Fruit fly (Drosophila melanogaster) whole organism, embryonic: Measurements from ENCODE around the gene CG13248.

Source experiments
- B-H2 ChIP-seq: fragments of 200-800 bp; sonication (Bioruptor generic); optimal IDR thresholded peaks from 2 replicates; lab custom pipeline; 2018; ENCODE audit warnings: missing biosample characterization, mild to moderate bottlenecking, missing genetic modification characterization
- BEAF-32 ChIP-seq: fragments of 200-800 bp; sonication (Bioruptor generic); optimal IDR thresholded peaks from 3 replicates; lab custom pipeline; 2017; ENCODE audit warnings: missing biosample characterization, missing genetic modification characterization, mild to moderate bottlenecking, moderate library complexity, missing genetic modification reagents
- Bteb2 ChIP-seq: fragments of 200-800 bp; sonication (Bioruptor generic); optimal IDR thresholded peaks from 2 replicates; lab custom pipeline; 2016; ENCODE audit warnings: missing biosample characterization, missing genetic modification characterization
- CG10366 ChIP-seq: fragments of 200-800 bp; sonication (Bioruptor generic); IDR thresholded peaks from 2 replicates; pipeline ENCODE4 v1.3.6; 2022; ENCODE audit warnings: missing biosample characterization, missing genetic modification characterization
- CG10959 ChIP-seq: fragments of 200-800 bp; sonication (Bioruptor generic); IDR thresholded peaks from 2 replicates; pipeline ENCODE4 v1.3.6; 2022; ENCODE audit warnings: missing biosample characterization, missing genetic modification characterization
- CG12071 ChIP-seq: fragments of 200-800 bp; sonication (Bioruptor generic); optimal IDR thresholded peaks from 3 replicates; lab custom pipeline; 2018; ENCODE audit warnings: missing biosample characterization, mild to moderate bottlenecking, missing genetic modification characterization
- CG12659 ChIP-seq: fragments of 200-800 bp; sonication (Bioruptor generic); optimal IDR thresholded peaks from 3 replicates; lab custom pipeline; 2017; ENCODE audit warnings: mild to moderate bottlenecking, missing biosample characterization, missing genetic modification reagents, missing genetic modification characterization
- CG15011 ChIP-seq: fragments of 200-800 bp; sonication (Bioruptor generic); optimal IDR thresholded peaks from 3 replicates; lab custom pipeline; 2018; ENCODE audit warnings: missing biosample characterization, mild to moderate bottlenecking, missing genetic modification characterization
- CG17612 ChIP-seq: fragments of 200-800 bp; sonication (Bioruptor generic); IDR thresholded peaks from 2 replicates; pipeline ENCODE4 v1.3.6; 2022; ENCODE audit warnings: missing biosample characterization, missing genetic modification characterization
- CG17829 ChIP-seq: fragments of 200-800 bp; optimal IDR thresholded peaks from 2 replicates; lab custom pipeline; 2019; ENCODE audit warnings: missing biosample characterization, mild to moderate bottlenecking, missing genetic modification characterization, moderate library complexity
- CG2678 ChIP-seq: fragments of 200-800 bp; sonication (Bioruptor generic); optimal IDR thresholded peaks from 3 replicates; lab custom pipeline; 2019; ENCODE audit warnings: missing biosample characterization, mild to moderate bottlenecking, missing genetic modification characterization, moderate library complexity
- CG2712 ChIP-seq: fragments of 200-800 bp; optimal IDR thresholded peaks from 3 replicates; lab custom pipeline; 2019; ENCODE audit warnings: missing biosample characterization, mild to moderate bottlenecking, missing genetic modification characterization, moderate library complexity
- CG2875 ChIP-seq: fragments of 200-800 bp; sonication (Bioruptor generic); optimal IDR thresholded peaks from 2 replicates; lab custom pipeline; 2017; ENCODE audit warnings: missing biosample characterization, mild to moderate bottlenecking, missing genetic modification characterization, missing genetic modification reagents
- CG2889 ChIP-seq: fragments of 200-800 bp; sonication (Bioruptor generic); IDR thresholded peaks from 3 replicates; pipeline ENCODE4 v1.3.6; 2022; ENCODE audit warnings: missing biosample characterization, missing genetic modification characterization
- CG30431 ChIP-seq: fragments of 200-800 bp; sonication (Bioruptor generic); optimal IDR thresholded peaks from 2 replicates; lab custom pipeline; 2017; ENCODE audit warnings: missing biosample characterization, missing genetic modification characterization
- CG32532 ChIP-seq: fragments of 200-800 bp; sonication (Bioruptor generic); IDR thresholded peaks from 2 replicates; pipeline ENCODE4 v1.3.6; 2022; ENCODE audit warnings: missing biosample characterization, missing genetic modification characterization
- CG33213 ChIP-seq: fragments of 200-800 bp; sonication (Bioruptor generic); optimal IDR thresholded peaks from 3 replicates; lab custom pipeline; 2016; ENCODE audit warnings: missing biosample characterization, missing genetic modification characterization
- CG9932 ChIP-seq: fragments of 200-800 bp; sonication (Bioruptor generic); IDR thresholded peaks from 2 replicates; pipeline ENCODE4 v1.3.6; 2022; ENCODE audit warnings: missing biosample characterization, missing genetic modification characterization
- Dek ChIP-seq: fragments of 200-800 bp; sonication (Bioruptor generic); optimal IDR thresholded peaks from 3 replicates; lab custom pipeline; 2019; ENCODE audit warnings: missing biosample characterization, mild to moderate bottlenecking, missing genetic modification characterization, moderate library complexity
- Dip3 ChIP-seq: fragments of 200-800 bp; sonication (Bioruptor generic); optimal IDR thresholded peaks from 3 replicates; lab custom pipeline; 2016; ENCODE audit warnings: missing biosample characterization, missing genetic modification characterization
- Fer2 ChIP-seq: fragments of 200-800 bp; sonication (Bioruptor generic); optimal IDR thresholded peaks from 2 replicates; lab custom pipeline; 2018; ENCODE audit warnings: missing biosample characterization, mild to moderate bottlenecking, missing genetic modification characterization, moderate library complexity
- HHEX ChIP-seq: fragments of 200-800 bp; sonication (Bioruptor generic); optimal IDR thresholded peaks from 3 replicates; lab custom pipeline; 2017; ENCODE audit warnings: missing biosample characterization, mild to moderate bottlenecking, missing genetic modification characterization, missing genetic modification reagents
- Hsf ChIP-seq: fragments of 200-800 bp; sonication (Bioruptor generic); optimal IDR thresholded peaks from 3 replicates; lab custom pipeline; 2016; ENCODE audit warnings: missing biosample characterization, missing genetic modification characterization
- Mes4 ChIP-seq: fragments of 200-800 bp; sonication (Bioruptor generic); optimal IDR thresholded peaks from 2 replicates; lab custom pipeline; 2016; ENCODE audit warnings: missing biosample characterization, missing genetic modification characterization
- Nf-YA ChIP-seq: fragments of 200-800 bp; sonication (Bioruptor generic); IDR thresholded peaks from 2 replicates; pipeline ENCODE4 v1.3.6; 2022; ENCODE audit warnings: missing biosample characterization, missing genetic modification characterization
- Nf-YB ChIP-seq: fragments of 200-800 bp; sonication (Bioruptor generic); optimal IDR thresholded peaks from 3 replicates; lab custom pipeline; 2019; ENCODE audit warnings: missing biosample characterization, mild to moderate bottlenecking, missing genetic modification characterization, moderate library complexity
- Oli ChIP-seq: fragments of 200-800 bp; sonication (Bioruptor generic); optimal IDR thresholded peaks from 2 replicates; lab custom pipeline; 2018; ENCODE audit warnings: missing biosample characterization, mild to moderate bottlenecking, missing genetic modification characterization, moderate library complexity
- Optix ChIP-seq: fragments of 200-800 bp; sonication (Bioruptor generic); IDR thresholded peaks from 3 replicates; pipeline ENCODE4 v1.3.6; 2022; ENCODE audit warnings: missing biosample characterization, missing genetic modification characterization
- Pdp1 ChIP-seq, 2 experiments: fragments of 200-800 bp; sonication (Bioruptor generic); optimal IDR thresholded peaks; 3 replicates each; lab custom pipeline; 2016; ENCODE audit warnings: missing biosample characterization in 2 of 2, missing genetic modification characterization in 2 of 2, mild to moderate bottlenecking in 1 of 2, moderate library complexity in 1 of 2
- Ravus ChIP-seq: fragments of 200-800 bp; sonication (Bioruptor generic); IDR thresholded peaks from 2 replicates; pipeline ENCODE4 v1.3.6; 2022; ENCODE audit warnings: missing biosample characterization, missing genetic modification characterization
- Trl ChIP-seq, 3 experiments: fragments of >200 bp in 2 of 3; fragments of 200-800 bp in 1 of 3; sonication (Bioruptor generic) in 1 of 3; optimal IDR thresholded peaks; 2 replicates in 1 of 3; 3 replicates in 2 of 3; lab custom pipeline; 2016 to 2017; ENCODE audit warnings: missing biosample characterization in 1 of 3, missing genetic modification characterization in 1 of 3
- bowl ChIP-seq: fragments of 200-800 bp; sonication (Bioruptor generic); IDR thresholded peaks from 2 replicates; pipeline ENCODE4 v1.3.6; 2022; ENCODE audit warnings: missing biosample characterization, missing genetic modification characterization
- cato ChIP-seq: fragments of 200-800 bp; sonication (Bioruptor generic); optimal IDR thresholded peaks from 2 replicates; lab custom pipeline; 2016; ENCODE audit warnings: missing biosample characterization, missing genetic modification characterization, borderline replicate concordance
- crc ChIP-seq: fragments of 200-800 bp; sonication (Bioruptor generic); optimal IDR thresholded peaks from 2 replicates; lab custom pipeline; 2016; ENCODE audit warnings: missing biosample characterization, missing genetic modification characterization
- dan ChIP-seq: fragments of 200-800 bp; sonication (Bioruptor generic); IDR thresholded peaks from 2 replicates; pipeline ENCODE4 v1.3.6; 2022; ENCODE audit warnings: missing biosample characterization, missing genetic modification characterization
- dmrt11E ChIP-seq: fragments of 200-800 bp; sonication (Bioruptor generic); optimal IDR thresholded peaks from 3 replicates; lab custom pipeline; 2018; ENCODE audit warnings: missing biosample characterization, mild to moderate bottlenecking, missing genetic modification characterization, moderate library complexity
- en ChIP-seq: fragments of 200-800 bp; sonication (Bioruptor generic); optimal IDR thresholded peaks from 2 replicates; lab custom pipeline; 2016; ENCODE audit warnings: missing biosample characterization, missing genetic modification characterization
- fu2 ChIP-seq: fragments of 200-800 bp; sonication (Bioruptor generic); optimal IDR thresholded peaks from 2 replicates; lab custom pipeline; 2016; ENCODE audit warnings: missing biosample characterization, missing genetic modification characterization
- her ChIP-seq: fragments of 200-800 bp; sonication (Bioruptor generic); optimal IDR thresholded peaks from 2 replicates; lab custom pipeline; 2016; ENCODE audit warnings: missing biosample characterization, missing genetic modification characterization
- jigr1 ChIP-seq: fragments of 200-800 bp; sonication (Bioruptor generic); IDR thresholded peaks from 3 replicates; pipeline ENCODE4 v1.3.6; 2022; ENCODE audit warnings: missing biosample characterization, missing genetic modification characterization
- jing ChIP-seq: fragments of 200-800 bp; sonication (Bioruptor generic); optimal IDR thresholded peaks from 2 replicates; lab custom pipeline; 2018; ENCODE audit warnings: missing biosample characterization, mild to moderate bottlenecking, missing genetic modification characterization
- mld ChIP-seq: fragments of 200-800 bp; sonication (Bioruptor generic); IDR thresholded peaks from 3 replicates; pipeline ENCODE4 v1.3.6; 2022; ENCODE audit warnings: missing biosample characterization, missing genetic modification characterization; ENCODE audit not compliant: partially characterized antibody
- oc ChIP-seq: fragments of 200-800 bp; sonication (Bioruptor generic); optimal IDR thresholded peaks from 2 replicates; lab custom pipeline; 2018; ENCODE audit warnings: missing biosample characterization, mild to moderate bottlenecking, missing genetic modification characterization, moderate library complexity
- onecut ChIP-seq: fragments of 200-800 bp; sonication (Bioruptor generic); IDR thresholded peaks from 2 replicates; pipeline ENCODE4 v1.3.6; 2022; ENCODE audit warnings: missing biosample characterization, missing genetic modification characterization
- pho ChIP-seq: fragments of 200-800 bp; sonication (Bioruptor generic); optimal IDR thresholded peaks from 2 replicates; lab custom pipeline; 2016; ENCODE audit warnings: missing biosample characterization, missing genetic modification characterization
- pzg ChIP-seq: fragments of 200-800 bp; sonication (Bioruptor generic); optimal IDR thresholded peaks from 3 replicates; lab custom pipeline; 2018; ENCODE audit warnings: missing biosample characterization, mild to moderate bottlenecking, missing genetic modification characterization, moderate library complexity
- repo ChIP-seq: fragments of 200-800 bp; sonication (Bioruptor generic); optimal IDR thresholded peaks from 2 replicates; lab custom pipeline; 2016; ENCODE audit warnings: missing biosample characterization, missing genetic modification characterization
- row ChIP-seq: fragments of 200-800 bp; sonication (Bioruptor generic); IDR thresholded peaks from 3 replicates; pipeline ENCODE4 v1.3.6; 2022; ENCODE audit warnings: missing biosample characterization, missing genetic modification characterization
- salm ChIP-seq: fragments of 200-800 bp; sonication (Bioruptor generic); optimal IDR thresholded peaks from 2 replicates; lab custom pipeline; 2018; ENCODE audit warnings: missing biosample characterization, mild to moderate bottlenecking, missing genetic modification characterization
- twi ChIP-seq: fragments of 200-800 bp; optimal IDR thresholded peaks from 2 replicates; lab custom pipeline; 2019; ENCODE audit warnings: missing biosample characterization, mild to moderate bottlenecking, missing genetic modification characterization, moderate library complexity
- vnd ChIP-seq: fragments of 200-800 bp; sonication (Bioruptor generic); IDR thresholded peaks from 3 replicates; pipeline ENCODE4 v1.3.6; 2022; ENCODE audit warnings: missing biosample characterization, missing genetic modification characterization; ENCODE audit not compliant: partially characterized antibody

CG13248 gene

dm6 chr3L:20393357-20393756 lies 17.0 kb downstream of the CG13248 start, which contains the start of gene CG33969 (continued):
- TF ChIP-seq Fer2: no peak
- TF ChIP-seq row (GFP tag; lab: Robert Waterston, UW): no peak
- TF ChIP-seq BEAF-32: peak; percentile 58
- no peak for TF ChIP-seq Trl (optimal IDR thresholded peaks at IDR 0.05; lab: Kevin White, UChicago)
- TF ChIP-seq Trl (GFP tag; optimal IDR thresholded peaks at IDR 0.05; lab: Kevin White, UChicago): no peak
- no peak for TF ChIP-seq CG10366 (GFP tag; lab: Robert Waterston, UW)
- peak in 1 of 2 experiments; percentile 46 for TF ChIP-seq Pdp1 (GFP tag; optimal IDR thresholded peaks at IDR 0.05; lab: Kevin White, UChicago)
- peak; percentile 92 for TF ChIP-seq onecut
- no peak for TF ChIP-seq cato
- TF ChIP-seq jing: no peak
- TF ChIP-seq salm (tag; lab: Kevin White, UChicago): no peak
- no peak for TF ChIP-seq CG2889
- TF ChIP-seq Ravus: no peak
- no peak for TF ChIP-seq CG2678
- no peak for TF ChIP-seq vnd
- TF ChIP-seq Oli (tag; lab: Kevin White, UChicago): no peak
- TF ChIP-seq CG9932 (GFP tag; lab: Robert Waterston, UW): no peak
- TF ChIP-seq jigr1: no peak
- no peak for TF ChIP-seq Dek (tag; lab: Kevin White, UChicago)
- no peak for TF ChIP-seq mld (GFP tag; lab: Robert Waterston, UW)
- TF ChIP-seq bowl (GFP tag; lab: Robert Waterston, UW): no peak
- TF ChIP-seq Bteb2 (GFP tag; lab: Kevin White, UChicago): no peak
- TF ChIP-seq Dip3: no peak
- peak; percentile 22 for TF ChIP-seq CG12659 (GFP tag; lab: Kevin White, UChicago)
- TF ChIP-seq Mes4 (GFP tag; lab: Kevin White, UChicago): no peak
- TF ChIP-seq pzg (GFP tag; lab: Kevin White, UChicago): peak; percentile 47
- no peak for TF ChIP-seq crc
- no peak for TF ChIP-seq CG15011 (GFP tag; lab: Kevin White, UChicago)
- TF ChIP-seq her (GFP tag; lab: Kevin White, UChicago): peak; percentile 37
- TF ChIP-seq CG2875 (GFP tag; lab: Kevin White, UChicago): no peak
- no peak for TF ChIP-seq CG17829 (tag; lab: Kevin White, UChicago)
- TF ChIP-seq oc (tag; lab: Kevin White, UChicago): no peak
- TF ChIP-seq CG10959 (GFP tag; lab: Robert Waterston, UW): no peak
- no peak for TF ChIP-seq CG17612 (GFP tag; lab: Robert Waterston, UW)
- no peak for TF ChIP-seq Nf-YB (GFP tag; lab: Kevin White, UChicago)
- no peak for TF ChIP-seq Hsf (GFP tag; lab: Kevin White, UChicago)
- TF ChIP-seq repo (GFP tag; lab: Kevin White, UChicago): no peak
- no peak for TF ChIP-seq CG33213
- TF ChIP-seq Nf-YA (GFP tag; lab: Robert Waterston, UW): no peak
- no peak for TF ChIP-seq pho (GFP tag; lab: Kevin White, UChicago)
- no peak for TF ChIP-seq dmrt11E
- no peak for TF ChIP-seq CG2712 (tag; lab: Kevin White, UChicago)
- no peak for TF ChIP-seq CG32532 (GFP tag; lab: Robert Waterston, UW)
- TF ChIP-seq B-H2 (GFP tag; lab: Kevin White, UChicago): peak; percentile 12
- TF ChIP-seq CG12071 (GFP tag; lab: Kevin White, UChicago): no peak
- no peak for TF ChIP-seq en
- 0 out of 3 replicates have a peak, but pooled peaks have one; percentile 23 for TF ChIP-seq Optix
- TF ChIP-seq CG30431 (GFP tag; lab: Kevin White, UChicago): no peak
- TF ChIP-seq fu2: no peak
- no peak for TF ChIP-seq HHEX
- no peak for TF ChIP-seq dan
- TF ChIP-seq twi (tag; lab: Kevin White, UChicago): no peak
